Worm (Caenorhabditis elegans) whole organism, L3 larva: ENCODE results near the gene flh-3.

Source experiments
- ceh-82 ChIP-seq: fragments of 150-350 bp; optimal IDR thresholded peaks from 2 replicates; lab custom pipeline; 2014; ENCODE audit warnings: missing biosample characterization, missing genetic modification characterization
- fkh-10 ChIP-seq: sonication (generic microtip); optimal IDR thresholded peaks from 2 replicates; lab custom pipeline; 2017; ENCODE audit warnings: missing biosample characterization, missing genetic modification reagents, missing genetic modification characterization
- mdl-1 ChIP-seq: fragments of 150-350 bp; optimal IDR thresholded peaks from 2 replicates; lab custom pipeline; 2014; ENCODE audit warnings: missing biosample characterization, missing genetic modification characterization
- nhr-28 ChIP-seq: fragments of 150-350 bp; optimal IDR thresholded peaks from 2 replicates; lab custom pipeline; 2014; ENCODE audit warnings: missing biosample characterization, missing genetic modification characterization
- nhr-77 ChIP-seq: fragments of 150-350 bp; optimal IDR thresholded peaks from 2 replicates; lab custom pipeline; 2014; ENCODE audit warnings: missing biosample characterization, missing genetic modification characterization

DNA sequence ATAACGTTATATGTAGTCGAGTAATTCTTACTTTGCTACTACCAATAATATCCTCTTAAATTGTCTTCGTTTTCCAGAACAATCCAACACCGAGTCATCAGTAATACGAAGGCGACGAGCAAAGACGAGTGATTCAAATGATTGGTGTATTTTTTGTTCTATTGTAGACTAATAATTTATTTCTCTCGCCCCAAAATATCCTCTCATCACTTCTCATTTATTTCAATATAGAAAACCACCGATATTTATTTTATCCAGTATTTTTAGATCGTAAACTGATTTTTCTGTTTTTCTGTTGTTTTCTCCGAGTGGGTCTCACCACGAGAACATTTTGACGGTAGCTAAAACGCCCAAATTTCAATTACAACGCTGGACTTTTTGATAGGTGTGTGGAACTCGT is 42.2 kb upstream of the flh-3 start:
- TF ChIP-seq nhr-77 (tag; lab: Kevin White, UChicago) (no peak), mdl-1 (tag; lab: Kevin White, UChicago) (no peak), fkh-10 (GFP tag; lab: Kevin White, UChicago) (no peak), ceh-82 (tag; lab: Kevin White, UChicago) (no peak), nhr-28 (tag; lab: Kevin White, UChicago) (no peak)
